Worm (Caenorhabditis elegans): ENCODE measurements around the gene T28C12.6.

T28C12.6 gene

ce11 chrV:6317928-6318327 lies 18.0 kb downstream of the T28C12.6 start:
- TF ChIP-seq nhr-85 (tag) (peak; percentile 87), tbx-2 (tag; optimal IDR thresholded peaks at IDR 0.05) (no peak), elt-3 (tag; optimal IDR thresholded peaks at IDR 0.05) (no peak), grh-1 (GFP tag; IDR thresholded peaks at IDR 0.05) (peak; percentile 71), lin-14 (GFP tag; optimal IDR thresholded peaks at IDR 0.05) (peak; percentile 38), nhr-20 (tag; optimal IDR thresholded peaks at IDR 0.05) (peak; percentile 19), blmp-1 (tag; optimal IDR thresholded peaks at IDR 0.05) (peak; percentile 59)

ce11 chrV:6316632-6317031 lies 19.3 kb downstream of the T28C12.6 start, which contains the start of gene cest-24:
cest-24 (plus strand) TSS chrV:6316932.
- TF ChIP-seq nhr-237 (tag; optimal IDR thresholded peaks at IDR 0.05) = no peak
- TF ChIP-seq hpl-2 (GFP tag; optimal IDR thresholded peaks at IDR 0.05) = no peak
- no peak for TF ChIP-seq lin-15B (tag; optimal IDR thresholded peaks at IDR 0.05)

- TF ChIP-seq unc-98 (GFP tag; IDR thresholded peaks at IDR 0.05) (no peak), nhr-71 (tag; optimal IDR thresholded peaks at IDR 0.05) (no peak), dsc-1 (tag; optimal IDR thresholded peaks at IDR 0.05) (no peak), efl-1 (optimal IDR thresholded peaks at IDR 0.05) (no peak), efl-1 (GFP tag; optimal IDR thresholded peaks at IDR 0.05 in 1 of 2) (peak in 1 of 2 experiments; percentile 53), elt-3 (tag; optimal IDR thresholded peaks at IDR 0.05) (no peak), ceh-90 (tag; optimal IDR thresholded peaks at IDR 0.05) (no peak), xbp-1 (tag; optimal IDR thresholded peaks at IDR 0.05) (no peak), sup-37 (GFP tag; optimal IDR thresholded peaks at IDR 0.05) (no peak), aha-1 (tag; optimal IDR thresholded peaks at IDR 0.05) (no peak)
Measured at ce11 chrV:6311936-6312335, 24.0 kb downstream of the T28C12.6 start.

- TF ChIP-seq xbp-1 (tag; optimal IDR thresholded peaks at IDR 0.05) = no peak
- no peak for TF ChIP-seq lin-15B (tag; optimal IDR thresholded peaks at IDR 0.05)
- TF ChIP-seq C04F5.9 (tag; optimal IDR thresholded peaks at IDR 0.05) = no peak
- no peak for TF ChIP-seq sox-4 (tag; optimal IDR thresholded peaks at IDR 0.05)
- no peak for TF ChIP-seq C34B4.2 (tag; optimal IDR thresholded peaks at IDR 0.05)
- TF ChIP-seq unc-62 (GFP tag; optimal IDR thresholded peaks at IDR 0.05) = no peak
- no peak for TF ChIP-seq nhr-85 (tag)
- no peak for TF ChIP-seq ets-5 (GFP tag; IDR thresholded peaks at IDR 0.05)
- no peak for TF ChIP-seq hpl-2 (GFP tag; optimal IDR thresholded peaks at IDR 0.05)
- TF ChIP-seq nhr-84 (tag; optimal IDR thresholded peaks at IDR 0.05) = no peak
- no peak for TF ChIP-seq irx-1 (tag; optimal IDR thresholded peaks at IDR 0.05)
Measured at ce11 chrV:6303471-6303870, 32.4 kb downstream of the T28C12.6 start, which contains the start of gene sago-1. sago-1 (plus strand) TSS chrV:6303771.

ce11 chrV:6302465-6302864 lies 33.5 kb downstream of the T28C12.6 start:
- TF ChIP-seq blmp-1 (tag; optimal IDR thresholded peaks at IDR 0.05) (peak; percentile 68), hlh-4 (tag; optimal IDR thresholded peaks at IDR 0.05) (no peak)

- TF ChIP-seq egl-27 (tag; optimal IDR thresholded peaks at IDR 0.05) = no peak
- no peak for TF ChIP-seq pag-3 (tag; optimal IDR thresholded peaks at IDR 0.05; ENCODE audit: borderline replicate concordance, insufficient read depth)
- no peak for TF ChIP-seq unc-30 (tag; optimal IDR thresholded peaks at IDR 0.05)
- no peak for TF ChIP-seq nhr-76 (tag; optimal IDR thresholded peaks at IDR 0.05)
- no peak for TF ChIP-seq hpl-2 (GFP tag; optimal IDR thresholded peaks at IDR 0.05)
- TF ChIP-seq ama-1 (optimal IDR thresholded peaks at IDR 0.05) = no peak
- no peak for TF ChIP-seq lin-14 (GFP tag; optimal IDR thresholded peaks at IDR 0.05)
- TF ChIP-seq lin-13 (GFP tag; optimal IDR thresholded peaks at IDR 0.05) = no peak
- no peak for TF ChIP-seq lin-35 (GFP tag; optimal IDR thresholded peaks at IDR 0.05)
- no peak for TF ChIP-seq isw-1 (GFP tag; IDR thresholded peaks at IDR 0.05)
- no peak for TF ChIP-seq zag-1 (tag; optimal IDR thresholded peaks at IDR 0.05)
- TF ChIP-seq elt-3 (tag; optimal IDR thresholded peaks at IDR 0.05) = no peak
- no peak for TF ChIP-seq nhr-85 (tag)
- TF ChIP-seq ceh-63 (GFP tag; optimal IDR thresholded peaks at IDR 0.05) = no peak
Measured at ce11 chrV:6301046-6301445, 34.9 kb downstream of the T28C12.6 start.

All from whole organism, L1 larva.